Worm (Caenorhabditis elegans) whole organism, mixed stage, embryonic: Measurements from ENCODE around the gene T12A7.10.

Experiments used
- M03D4.4 ChIP-seq: sonication (generic microtip); optimal IDR thresholded peaks from 2 replicates; lab custom pipeline; 2017; ENCODE audit warnings: mild to moderate bottlenecking, missing genetic modification characterization, missing compliant biosample characterization
- bed-3 ChIP-seq: fragments of 200-800 bp; sonication (Bioruptor generic); optimal IDR thresholded peaks from 3 replicates; lab custom pipeline; 2018; ENCODE audit warnings: mild to moderate bottlenecking, missing genetic modification characterization, moderate library complexity, missing compliant biosample characterization
- blmp-1 ChIP-seq: fragments of 150-350 bp; optimal IDR thresholded peaks from 2 replicates; lab custom pipeline; 2014; ENCODE audit warnings: missing biosample characterization, missing genetic modification characterization
- ham-2 ChIP-seq: fragments of 200-800 bp; sonication (Bioruptor generic); optimal IDR thresholded peaks from 2 replicates; lab custom pipeline; 2018; ENCODE audit warnings: mild to moderate bottlenecking, missing genetic modification characterization, missing compliant biosample characterization
- lsy-2 ChIP-seq: fragments of 150-350 bp; optimal IDR thresholded peaks from 2 replicates; lab custom pipeline; 2014; ENCODE audit warnings: missing biosample characterization, missing genetic modification characterization
- mab-5 ChIP-seq: fragments of 150-350 bp; optimal IDR thresholded peaks from 2 replicates; lab custom pipeline; 2014; ENCODE audit warnings: missing biosample characterization, missing genetic modification characterization
- nhr-12 ChIP-seq: fragments of 150-350 bp; optimal IDR thresholded peaks from 2 replicates; lab custom pipeline; 2014; ENCODE audit warnings: missing biosample characterization, missing genetic modification characterization
- pha-4 ChIP-seq: fragments of 150-350 bp; optimal IDR thresholded peaks from 2 replicates; lab custom pipeline; 2018; ENCODE audit warnings: missing biosample characterization, missing genetic modification reagents, missing genetic modification characterization
- sptf-1 ChIP-seq: sonication (generic microtip); optimal IDR thresholded peaks from 2 replicates; lab custom pipeline; 2017; ENCODE audit warnings: mild to moderate bottlenecking, missing genetic modification characterization, moderate library complexity, missing compliant biosample characterization

DNA sequence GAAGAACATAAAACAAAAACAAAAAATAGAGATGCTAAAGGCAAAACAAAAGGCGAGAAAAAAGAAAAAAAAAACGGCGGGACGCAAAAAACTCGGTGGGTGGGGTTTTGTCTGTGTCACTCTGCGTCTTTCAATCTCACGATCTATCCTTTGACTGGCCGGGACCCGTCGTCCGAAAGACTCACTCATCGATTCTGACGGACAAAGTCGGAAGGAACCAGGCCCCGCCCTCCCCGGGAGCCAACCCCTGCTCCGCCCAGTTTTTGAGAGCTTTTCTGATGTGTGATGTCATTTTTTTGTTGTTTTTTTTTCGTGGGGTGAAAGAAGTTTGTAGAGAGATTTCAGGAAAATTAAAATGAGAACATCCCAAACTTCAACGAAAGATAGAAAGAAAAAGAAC, 38.3 kb upstream of the T12A7.10 start:
- TF ChIP-seq M03D4.4 (tag; lab: Kevin White, UChicago), result no peak
- TF ChIP-seq mab-5, result no peak
- TF ChIP-seq sptf-1 (tag; lab: Kevin White, UChicago), result no peak
- TF ChIP-seq bed-3 (GFP tag; lab: Kevin White, UChicago), result no peak
- TF ChIP-seq lsy-2, result no peak
- no peak for TF ChIP-seq pha-4 (tag; lab: Kevin White, UChicago)
- no peak for TF ChIP-seq nhr-12 (tag; lab: Kevin White, UChicago)
- no peak for TF ChIP-seq blmp-1
- no peak for TF ChIP-seq ham-2 (GFP tag; lab: Kevin White, UChicago)
